Worm (Caenorhabditis elegans) whole organism, late embryonic: ENCODE measurements around the gene C44C10.5.

ENCODE experiments used
- C08G9.2 ChIP-seq: sonication (generic microtip); optimal IDR thresholded peaks from 2 replicates; lab custom pipeline; 2016; ENCODE audit warnings: mild to moderate bottlenecking, missing genetic modification characterization, moderate library complexity, missing compliant biosample characterization
- ceh-22 ChIP-seq: sonication (generic microtip); optimal IDR thresholded peaks from 2 replicates; lab custom pipeline; 2017; ENCODE audit warnings: missing biosample characterization, missing genetic modification characterization
- dmd-4 ChIP-seq: sonication (generic microtip); optimal IDR thresholded peaks from 2 replicates; lab custom pipeline; 2016; ENCODE audit warnings: borderline replicate concordance, missing genetic modification characterization, missing compliant biosample characterization
- fkh-6 ChIP-seq: sonication (generic microtip); optimal IDR thresholded peaks from 2 replicates; lab custom pipeline; 2016; ENCODE audit warnings: missing genetic modification characterization, missing compliant biosample characterization
- nfya-1 ChIP-seq: sonication (generic microtip); optimal IDR thresholded peaks from 2 replicates; lab custom pipeline; 2017; ENCODE audit warnings: missing genetic modification characterization, mild to moderate bottlenecking, missing compliant biosample characterization, antibody characterized with exemption, moderate library complexity
- nhr-11 ChIP-seq: fragments of 150-350 bp; optimal IDR thresholded peaks from 2 replicates; lab custom pipeline; 2014; ENCODE audit warnings: missing biosample characterization, missing genetic modification characterization
- pha-4 ChIP-seq: fragments of 150-350 bp; optimal IDR thresholded peaks from 2 replicates; lab custom pipeline; 2018; ENCODE audit warnings: missing biosample characterization, missing genetic modification reagents, missing genetic modification characterization
- zip-5 ChIP-seq: sonication (generic microtip); optimal IDR thresholded peaks from 2 replicates; lab custom pipeline; 2016; ENCODE audit warnings: missing genetic modification characterization, missing compliant biosample characterization

DNA sequence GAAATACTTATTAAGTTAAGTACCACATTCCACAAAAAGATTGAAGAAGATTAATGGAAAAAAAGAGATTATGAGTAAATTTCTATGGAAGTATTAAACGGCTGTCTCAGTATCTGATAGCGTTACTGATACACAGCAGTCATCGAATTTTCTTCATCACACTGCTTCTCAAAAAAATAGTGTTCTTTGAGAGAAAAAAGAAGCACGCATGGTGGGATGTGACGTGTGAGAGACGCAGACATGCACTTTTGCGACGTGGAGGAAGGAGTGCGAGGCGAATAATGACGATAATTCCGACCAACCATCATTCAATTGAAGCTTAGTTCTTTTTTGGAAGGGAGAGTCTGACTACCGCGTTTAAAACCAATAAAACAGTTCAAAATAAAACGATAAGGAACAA is 19.9 kb downstream of the C44C10.5 start, which contains the start of gene C44C10.11:
- TF ChIP-seq zip-5 (tag; lab: Kevin White, UChicago) (no peak), fkh-6 (no peak), ceh-22 (tag; lab: Kevin White, UChicago) (no peak), pha-4 (tag; lab: Kevin White, UChicago) (no peak), nfya-1 (no peak), nhr-11 (tag; lab: Kevin White, UChicago) (no peak), dmd-4 (tag; lab: Kevin White, UChicago) (no peak), C08G9.2 (tag; lab: Kevin White, UChicago) (no peak)
